Worm (Caenorhabditis elegans): ENCODE measurements around the gene unc-129.

DNA sequence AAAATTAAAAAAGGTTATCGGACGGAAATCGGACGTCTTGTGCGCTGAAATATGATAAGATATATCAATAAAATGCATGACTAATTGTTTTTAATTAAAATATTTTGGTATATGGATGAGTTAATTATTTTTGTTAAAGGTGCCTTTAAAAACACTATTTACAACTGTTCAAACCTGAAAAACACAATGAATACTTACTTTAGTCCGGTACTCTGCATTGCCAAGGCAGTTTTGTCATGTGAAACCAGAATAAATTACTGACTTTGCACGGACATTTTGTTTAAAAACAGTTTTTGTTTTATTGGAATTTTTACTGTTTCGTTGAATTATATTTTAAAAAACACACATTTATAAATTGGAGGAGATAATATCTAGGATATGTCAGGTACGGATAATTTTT lies 37.2 kb downstream of the unc-129 start, which contains the start of gene suex-2:
- no peak for TF ChIP-seq dao-5 (tag; optimal IDR thresholded peaks at IDR 0.05)
- TF ChIP-seq him-1 (tag; optimal IDR thresholded peaks at IDR 0.05) = no peak
- no peak for TF ChIP-seq W03F9.2 (tag; optimal IDR thresholded peaks at IDR 0.05)

All from whole organism, L4/young adult.